Fruit fly (Drosophila melanogaster): ENCODE measurements around the gene CG6621.

CG6621 gene

dm6 chr3R:10875515-10876434, 17.6 kb downstream of the CG6621 start, which contains the start of gene Sodh2 (continued):
- TF ChIP-seq sna (GFP tag; IDR thresholded peaks at IDR 0.05; ENCODE audit: partially characterized antibody): no peak
- TF ChIP-seq Sin3A (optimal IDR thresholded peaks at IDR 0.05): no peak
- peak; percentile 73; the same call in 2 of the 4 replicates for TF ChIP-seq Gug (GFP tag; IDR thresholded peaks at IDR 0.05)
- TF ChIP-seq Sox100B (GFP tag; optimal IDR thresholded peaks at IDR 0.05): peak; percentile 81
- peak; percentile 73 for TF ChIP-seq CG7357 (GFP tag; IDR thresholded peaks at IDR 0.05)
- TF ChIP-seq shn (GFP tag; optimal IDR thresholded peaks at IDR 0.05): no peak
- no peak for TF ChIP-seq hth (optimal IDR thresholded peaks at IDR 0.05)
- no peak for TF ChIP-seq hkb (optimal IDR thresholded peaks at IDR 0.05)
- peak; percentile 76 for TF ChIP-seq hkb (GFP tag; IDR thresholded peaks at IDR 0.05)
- TF ChIP-seq Adf1 (GFP tag; IDR thresholded peaks at IDR 0.05): peak; percentile 59; the same call in 1 of the 2 replicates
- TF ChIP-seq lmd (GFP tag; IDR thresholded peaks at IDR 0.05): peak; percentile 83
- peak; percentile 61 for TF ChIP-seq ind (GFP tag; optimal IDR thresholded peaks at IDR 0.05)
- peak; percentile 47; the same call in 1 of the 2 replicates for TF ChIP-seq danr (GFP tag; IDR thresholded peaks at IDR 0.05)
- TF ChIP-seq Bdp1 (GFP tag; optimal IDR thresholded peaks at IDR 0.05): peak; percentile 27

dm6 chr3R:10872820-10873219, 20.5 kb downstream of the CG6621 start, which contains the start of gene CG4596:
TSS of gene CG4596 (plus strand) at chr3R:10873038.
- no peak for TF ChIP-seq org-1 (GFP tag; optimal IDR thresholded peaks at IDR 0.05)
- TF ChIP-seq onecut (GFP tag; IDR thresholded peaks at IDR 0.05): peak; percentile 98
- TF ChIP-seq ATbp (GFP tag; optimal IDR thresholded peaks at IDR 0.05): no peak
- no peak for TF ChIP-seq CG12236 (GFP tag; optimal IDR thresholded peaks at IDR 0.05)
- TF ChIP-seq CG14860 (GFP tag; IDR thresholded peaks at IDR 0.05; ENCODE audit: partially characterized antibody): no peak
- no peak for TF ChIP-seq CG6683 (GFP tag; optimal IDR thresholded peaks at IDR 0.05)
- TF ChIP-seq zen (tag; optimal IDR thresholded peaks at IDR 0.05): no peak
- 0 out of 2 replicates have a peak, but pooled peaks have one; percentile 33 for TF ChIP-seq MBD-R2 (GFP tag; IDR thresholded peaks at IDR 0.05)
- no peak for TF ChIP-seq jigr1 (GFP tag; IDR thresholded peaks at IDR 0.05)
- no peak for TF ChIP-seq CG17568 (GFP tag; optimal IDR thresholded peaks at IDR 0.05)
- TF ChIP-seq trem (tag; optimal IDR thresholded peaks at IDR 0.05): no peak
- no peak for TF ChIP-seq hkb (optimal IDR thresholded peaks at IDR 0.05)
- no peak for TF ChIP-seq hkb (GFP tag; IDR thresholded peaks at IDR 0.05)
- TF ChIP-seq nerfin-1 (tag; optimal IDR thresholded peaks at IDR 0.05): no peak
- TF ChIP-seq pfk (GFP tag; optimal IDR thresholded peaks at IDR 0.05): no peak
- no peak for TF ChIP-seq CG15479 (GFP tag; optimal IDR thresholded peaks at IDR 0.05)
- TF ChIP-seq eyg (GFP tag; optimal IDR thresholded peaks at IDR 0.05): no peak
- no peak for TF ChIP-seq Atf6 (GFP tag; IDR thresholded peaks at IDR 0.05)
- TF ChIP-seq CG3163 (GFP tag; optimal IDR thresholded peaks at IDR 0.05): no peak
- TF ChIP-seq esg (GFP tag; conservative IDR thresholded peaks at IDR 0.05): no peak
- TF ChIP-seq ara (GFP tag; IDR thresholded peaks at IDR 0.05): no peak
- TF ChIP-seq CG34422 (GFP tag; IDR thresholded peaks at IDR 0.05): 0 out of 3 replicates have a peak, but pooled peaks have one; percentile 13
- no peak for TF ChIP-seq Ssrp (tag; optimal IDR thresholded peaks at IDR 0.05)
- TF ChIP-seq cg (GFP tag; optimal IDR thresholded peaks at IDR 0.05): no peak
- no peak for TF ChIP-seq eve (GFP tag; optimal IDR thresholded peaks at IDR 0.05)
- peak; percentile 83 for TF ChIP-seq ewg (GFP tag; optimal IDR thresholded peaks at IDR 0.05)
- peak; percentile 1 for TF ChIP-seq Med (GFP tag)
